Fruit fly (Drosophila melanogaster) whole organism, embryonic: ENCODE measurements around the gene ND-B18.
A peak's percentile ranks its signal among the peaks of the same experiment; 100 is the strongest.

Experiments used
- ATbp ChIP-seq: fragments of 200-800 bp; sonication (Bioruptor generic); optimal IDR thresholded peaks from 2 replicates; lab custom pipeline; 2017; ENCODE audit warnings: missing biosample characterization, mild to moderate bottlenecking, missing genetic modification characterization, missing genetic modification reagents
- Bdp1 ChIP-seq: fragments of 200-800 bp; sonication (Bioruptor generic); optimal IDR thresholded peaks from 3 replicates; lab custom pipeline; 2016; ENCODE audit warnings: missing biosample characterization, missing genetic modification characterization
- CG10431 ChIP-seq: fragments of 200-800 bp; sonication (Bioruptor generic); optimal IDR thresholded peaks from 3 replicates; lab custom pipeline; 2018; ENCODE audit warnings: missing biosample characterization, mild to moderate bottlenecking, missing genetic modification characterization
- CG10959 ChIP-seq: fragments of 200-800 bp; sonication (Bioruptor generic); IDR thresholded peaks from 2 replicates; pipeline ENCODE4 v1.3.6; 2022; ENCODE audit warnings: missing biosample characterization, missing genetic modification characterization
- CG11085 ChIP-seq: fragments of 200-800 bp; sonication (Bioruptor generic); IDR thresholded peaks from 2 replicates; pipeline ENCODE4 v1.3.6; 2022; ENCODE audit warnings: missing biosample characterization, missing genetic modification characterization
- CG11398 ChIP-seq: fragments of 200-800 bp; sonication (Bioruptor generic); optimal IDR thresholded peaks from 2 replicates; lab custom pipeline; 2016; ENCODE audit warnings: missing biosample characterization, missing genetic modification characterization
- CG12391 ChIP-seq: fragments of 200-800 bp; sonication (Bioruptor generic); optimal IDR thresholded peaks from 3 replicates; lab custom pipeline; 2018; ENCODE audit warnings: missing biosample characterization, mild to moderate bottlenecking, missing genetic modification characterization, moderate library complexity
- CG13624 ChIP-seq: fragments of 200-800 bp; sonication (Bioruptor generic); optimal IDR thresholded peaks from 2 replicates; lab custom pipeline; 2016; ENCODE audit warnings: missing biosample characterization, missing genetic modification characterization
- CG17328 ChIP-seq: fragments of 200-800 bp; sonication (Bioruptor generic); IDR thresholded peaks from 2 replicates; pipeline ENCODE4 v1.3.6; 2022; ENCODE audit warnings: missing biosample characterization, missing genetic modification characterization
- CG17385 ChIP-seq: fragments of 200-800 bp; sonication (Bioruptor generic); optimal IDR thresholded peaks from 3 replicates; lab custom pipeline; 2018; ENCODE audit warnings: missing biosample characterization, mild to moderate bottlenecking, missing genetic modification characterization
- CG18476 ChIP-seq: fragments of 200-800 bp; sonication (Bioruptor generic); optimal IDR thresholded peaks from 2 replicates; lab custom pipeline; 2016; ENCODE audit warnings: missing biosample characterization, mild to moderate bottlenecking, missing genetic modification characterization
- CG18599 ChIP-seq: fragments of 200-800 bp; sonication (Bioruptor generic); optimal IDR thresholded peaks from 3 replicates; lab custom pipeline; 2017; ENCODE audit warnings: missing biosample characterization, missing genetic modification characterization, mild to moderate bottlenecking, moderate library complexity, missing genetic modification reagents
- CG2120 ChIP-seq: fragments of 200-800 bp; sonication (Bioruptor generic); optimal IDR thresholded peaks from 3 replicates; lab custom pipeline; 2016; ENCODE audit warnings: missing biosample characterization, missing genetic modification characterization
- CG30020 ChIP-seq: fragments of 200-800 bp; optimal IDR thresholded peaks from 2 replicates; lab custom pipeline; 2019; ENCODE audit warnings: missing biosample characterization, mild to moderate bottlenecking, missing genetic modification characterization, moderate library complexity
- CG3163 ChIP-seq: fragments of 200-800 bp; sonication (Bioruptor generic); optimal IDR thresholded peaks from 3 replicates; lab custom pipeline; 2016; ENCODE audit warnings: missing biosample characterization, missing genetic modification characterization
- CG5245 ChIP-seq: fragments of 200-800 bp; sonication (Bioruptor generic); optimal IDR thresholded peaks from 3 replicates; lab custom pipeline; 2016; ENCODE audit warnings: missing biosample characterization, missing genetic modification characterization
- CG6683 ChIP-seq: fragments of 200-800 bp; sonication (Bioruptor generic); optimal IDR thresholded peaks from 2 replicates; lab custom pipeline; 2017; ENCODE audit warnings: missing biosample characterization, mild to moderate bottlenecking, missing genetic modification characterization, missing genetic modification reagents
- CG8089 ChIP-seq: fragments of 200-800 bp; sonication (Bioruptor generic); optimal IDR thresholded peaks from 3 replicates; lab custom pipeline; 2016; ENCODE audit warnings: missing biosample characterization, missing genetic modification characterization
- CG8281 ChIP-seq: fragments of 200-800 bp; sonication (Bioruptor generic); optimal IDR thresholded peaks from 2 replicates; lab custom pipeline; 2018; ENCODE audit warnings: missing biosample characterization, mild to moderate bottlenecking, missing genetic modification characterization, moderate library complexity
- D ChIP-seq, 2 experiments: fragments of 200-800 bp in 1 of 2; fragments of >200 bp in 1 of 2; sonication (Bioruptor generic) in 1 of 2; optimal IDR thresholded peaks; 2 replicates in 1 of 2; 3 replicates in 1 of 2; lab custom pipeline; 2017; ENCODE audit warnings: mild to moderate bottlenecking in 1 of 2, missing biosample characterization in 1 of 2, missing genetic modification characterization in 1 of 2, missing genetic modification reagents in 1 of 2
- Dek ChIP-seq: fragments of 200-800 bp; sonication (Bioruptor generic); optimal IDR thresholded peaks from 3 replicates; lab custom pipeline; 2019; ENCODE audit warnings: missing biosample characterization, mild to moderate bottlenecking, missing genetic modification characterization, moderate library complexity
- Dip3 ChIP-seq: fragments of 200-800 bp; sonication (Bioruptor generic); optimal IDR thresholded peaks from 3 replicates; lab custom pipeline; 2016; ENCODE audit warnings: missing biosample characterization, missing genetic modification characterization
- Gsc ChIP-seq: fragments of 200-800 bp; sonication (Bioruptor generic); IDR thresholded peaks from 2 replicates; pipeline ENCODE4 v1.3.6; 2022; ENCODE audit warnings: missing biosample characterization, missing genetic modification characterization
- HLHmδ ChIP-seq: fragments of 200-800 bp; sonication (Bioruptor generic); optimal IDR thresholded peaks from 2 replicates; lab custom pipeline; 2018; ENCODE audit warnings: missing biosample characterization, mild to moderate bottlenecking, missing genetic modification characterization, moderate library complexity
- Mad ChIP-seq: fragments of 200-800 bp; sonication (Bioruptor generic); optimal IDR thresholded peaks from 2 replicates; lab custom pipeline; 2016; ENCODE audit warnings: missing biosample characterization, missing genetic modification characterization
- PHDP ChIP-seq: fragments of 200-800 bp; sonication (Bioruptor generic); optimal IDR thresholded peaks from 3 replicates; lab custom pipeline; 2018; ENCODE audit warnings: missing biosample characterization, mild to moderate bottlenecking, missing genetic modification characterization, moderate library complexity
- Sox100B ChIP-seq: fragments of 200-800 bp; sonication (Bioruptor generic); optimal IDR thresholded peaks from 3 replicates; lab custom pipeline; 2018; ENCODE audit warnings: missing biosample characterization, mild to moderate bottlenecking, missing genetic modification characterization
- Trl ChIP-seq, 3 experiments: fragments of >200 bp in 2 of 3; fragments of 200-800 bp in 1 of 3; sonication (Bioruptor generic) in 1 of 3; optimal IDR thresholded peaks; 2 replicates in 1 of 3; 3 replicates in 2 of 3; lab custom pipeline; 2016 to 2017; ENCODE audit warnings: missing biosample characterization in 1 of 3, missing genetic modification characterization in 1 of 3
- YL-1 ChIP-seq: fragments of 200-800 bp; sonication (Bioruptor generic); optimal IDR thresholded peaks from 3 replicates; lab custom pipeline; 2017; ENCODE audit warnings: missing biosample characterization, mild to moderate bottlenecking, missing genetic modification characterization
- ap ChIP-seq: fragments of 200-800 bp; sonication (Bioruptor generic); IDR thresholded peaks from 2 replicates; pipeline ENCODE4 v1.3.6; 2022; ENCODE audit warnings: missing biosample characterization, missing genetic modification characterization
- ash1 ChIP-seq: fragments of 200-800 bp; sonication (Bioruptor generic); optimal IDR thresholded peaks from 2 replicates; lab custom pipeline; 2018; ENCODE audit warnings: missing biosample characterization, mild to moderate bottlenecking, missing genetic modification characterization
- cg ChIP-seq: fragments of 200-800 bp; sonication (Bioruptor generic); optimal IDR thresholded peaks from 3 replicates; lab custom pipeline; 2019; ENCODE audit warnings: missing biosample characterization, mild to moderate bottlenecking, missing genetic modification characterization, moderate library complexity
- chif ChIP-seq, 2 experiments: fragments of 200-800 bp; sonication (Bioruptor generic); optimal IDR thresholded peaks; 3 replicates each; lab custom pipeline; 2016; ENCODE audit warnings: missing biosample characterization in 2 of 2, missing genetic modification characterization in 2 of 2
- ci ChIP-seq: fragments of 200-800 bp; sonication (Bioruptor generic); IDR thresholded peaks from 3 replicates; pipeline ENCODE4 v1.3.6; 2022; ENCODE audit warnings: missing biosample characterization, missing genetic modification characterization
- lilli ChIP-seq: fragments of 200-800 bp; sonication (Bioruptor generic); optimal IDR thresholded peaks from 3 replicates; lab custom pipeline; 2016; ENCODE audit warnings: missing biosample characterization, missing genetic modification characterization
- nerfin-1 ChIP-seq: fragments of 200-800 bp; sonication (Bioruptor generic); optimal IDR thresholded peaks from 3 replicates; lab custom pipeline; 2019; ENCODE audit warnings: missing biosample characterization, mild to moderate bottlenecking, missing genetic modification characterization, moderate library complexity
- nmo ChIP-seq: fragments of 200-800 bp; sonication (Bioruptor generic); optimal IDR thresholded peaks from 2 replicates; lab custom pipeline; 2018; ENCODE audit warnings: missing biosample characterization, mild to moderate bottlenecking, missing genetic modification characterization, moderate library complexity
- nom ChIP-seq: fragments of 200-800 bp; sonication (Bioruptor generic); optimal IDR thresholded peaks from 2 replicates; lab custom pipeline; 2017; ENCODE audit warnings: missing biosample characterization, missing genetic modification characterization, mild to moderate bottlenecking, moderate library complexity, missing genetic modification reagents
- odd ChIP-seq: fragments of 200-800 bp; sonication (Bioruptor generic); optimal IDR thresholded peaks from 2 replicates; lab custom pipeline; 2017; ENCODE audit warnings: missing biosample characterization, mild to moderate bottlenecking, missing genetic modification characterization
- pnt ChIP-seq: fragments of 200-800 bp; sonication (Bioruptor generic); optimal IDR thresholded peaks from 3 replicates; lab custom pipeline; 2016; ENCODE audit warnings: missing biosample characterization, missing genetic modification characterization
- scrt ChIP-seq: fragments of 200-800 bp; sonication (Bioruptor generic); optimal IDR thresholded peaks from 2 replicates; lab custom pipeline; 2018; ENCODE audit warnings: missing biosample characterization, mild to moderate bottlenecking, missing genetic modification characterization, moderate library complexity
- sens-2 ChIP-seq: fragments of 200-800 bp; sonication (Bioruptor generic); IDR thresholded peaks from 2 replicates; pipeline ENCODE4 v1.3.6; 2022; ENCODE audit warnings: missing biosample characterization, missing genetic modification characterization
- shn ChIP-seq: fragments of 200-800 bp; sonication (Bioruptor generic); optimal IDR thresholded peaks from 3 replicates; lab custom pipeline; 2016; ENCODE audit warnings: missing biosample characterization, missing genetic modification characterization
- so ChIP-seq: fragments of 200-800 bp; sonication (Bioruptor generic); IDR thresholded peaks from 3 replicates; pipeline ENCODE4 v1.3.6; 2022; ENCODE audit warnings: missing biosample characterization, missing genetic modification characterization
- sr ChIP-seq: fragments of 200-800 bp; sonication (Bioruptor generic); IDR thresholded peaks from 3 replicates; pipeline ENCODE4 v1.3.6; 2022; ENCODE audit warnings: missing biosample characterization, missing genetic modification characterization
- stwl ChIP-seq: fragments of 200-800 bp; sonication (Bioruptor generic); optimal IDR thresholded peaks from 3 replicates; lab custom pipeline; 2018; ENCODE audit warnings: missing biosample characterization, mild to moderate bottlenecking, missing genetic modification characterization, moderate library complexity
- usp ChIP-seq: fragments of >200 bp; optimal IDR thresholded peaks from 2 replicates; lab custom pipeline; 2017; ENCODE audit warnings: missing biosample characterization, missing genetic modification characterization
- zen ChIP-seq: fragments of 200-800 bp; sonication (Bioruptor generic); optimal IDR thresholded peaks from 3 replicates; lab custom pipeline; 2018; ENCODE audit warnings: missing biosample characterization, mild to moderate bottlenecking, missing genetic modification characterization, moderate library complexity
- zf30C ChIP-seq: fragments of 200-800 bp; sonication (Bioruptor generic); optimal IDR thresholded peaks from 3 replicates; lab custom pipeline; 2018; ENCODE audit warnings: missing biosample characterization, mild to moderate bottlenecking, missing genetic modification characterization

ND-B18 gene

dm6 chrX:15080780-15081402, 17.4 kb downstream of the ND-B18 start, which contains the start of gene CG33177 (continued):
- TF ChIP-seq lilli (GFP tag; lab: Kevin White, UChicago) (peak; percentile 40), sr (GFP tag; lab: Robert Waterston, UW) (no peak), CG6683 (no peak), Dek (tag; lab: Kevin White, UChicago) (peak; percentile 23), CG2120 (GFP tag; lab: Kevin White, UChicago) (peak; percentile 27), CG12391 (tag; lab: Kevin White, UChicago) (peak; percentile 10), odd (GFP tag; lab: Kevin White, UChicago) (no peak), CG5245 (GFP tag; lab: Kevin White, UChicago) (peak; percentile 6), CG3163 (no peak), sens-2 (GFP tag; lab: Robert Waterston, UW) (no peak), CG11085 (GFP tag; lab: Robert Waterston, UW) (no peak), usp (GFP tag; lab: Kevin White, UChicago) (no peak), CG18599 (no peak), CG8089 (GFP tag; lab: Kevin White, UChicago) (no peak), zen (tag; lab: Kevin White, UChicago) (peak; percentile 79), zf30C (GFP tag; lab: Kevin White, UChicago) (no peak), ci (no peak), HLHmδ (GFP tag; lab: Kevin White, UChicago) (no peak), CG10431 (peak; percentile 69), CG17385 (GFP tag; lab: Kevin White, UChicago) (peak; percentile 13), PHDP (tag; lab: Kevin White, UChicago) (peak; percentile 35), CG30020 (tag; lab: Kevin White, UChicago) (no peak), Bdp1 (GFP tag; lab: Kevin White, UChicago) (no peak), ap (GFP tag; lab: Robert Waterston, UW) (no peak), stwl (tag; lab: Kevin White, UChicago) (peak; percentile 42), D (optimal IDR thresholded peaks at IDR 0.05; lab: Kevin White, UChicago) (no peak), D (GFP tag; optimal IDR thresholded peaks at IDR 0.05; lab: Kevin White, UChicago) (no peak), Gsc (GFP tag; lab: Robert Waterston, UW) (no peak), Trl (optimal IDR thresholded peaks at IDR 0.05; lab: Kevin White, UChicago) (no peak), Trl (GFP tag; optimal IDR thresholded peaks at IDR 0.05; lab: Kevin White, UChicago) (no peak), scrt (no peak), shn (GFP tag; lab: Kevin White, UChicago) (no peak), CG18476 (GFP tag; lab: Kevin White, UChicago) (no peak), CG11398 (GFP tag; lab: Kevin White, UChicago) (no peak), cg (GFP tag; lab: Kevin White, UChicago) (no peak), CG8281 (tag; lab: Kevin White, UChicago) (no peak), nom (no peak), ATbp (GFP tag; lab: Kevin White, UChicago) (no peak), nmo (peak; percentile 19), YL-1 (GFP tag; lab: Kevin White, UChicago) (no peak), Dip3 (no peak), ash1 (GFP tag; lab: Kevin White, UChicago) (no peak), Sox100B (GFP tag; lab: Kevin White, UChicago) (no peak), nerfin-1 (tag; lab: Kevin White, UChicago) (no peak), CG17328 (GFP tag; lab: Robert Waterston, UW) (peak; percentile 21; the same call in 1 of the 2 replicates), pnt (no peak), so (GFP tag; lab: Robert Waterston, UW) (no peak), CG13624 (GFP tag; lab: Kevin White, UChicago) (no peak), chif (GFP tag; optimal IDR thresholded peaks at IDR 0.05; lab: Kevin White, UChicago) (peak in 1 of 2 experiments; percentile 35), CG10959 (GFP tag; lab: Robert Waterston, UW) (no peak), Mad (GFP tag; lab: Kevin White, UChicago) (no peak)
